Worm (Caenorhabditis elegans) whole organism, mixed stage, embryonic: Measurements from ENCODE around the gene Y15E3A.4.

Source experiments
- ceh-43 ChIP-seq: fragments of 200-800 bp; sonication (Bioruptor generic); optimal IDR thresholded peaks from 2 replicates; lab custom pipeline; 2018; ENCODE audit warnings: mild to moderate bottlenecking, missing genetic modification characterization, moderate library complexity, missing compliant biosample characterization
- elt-1 ChIP-seq: sonication (generic microtip); optimal IDR thresholded peaks from 2 replicates; lab custom pipeline; 2017; ENCODE audit warnings: missing genetic modification characterization, mild to moderate bottlenecking, missing compliant biosample characterization, antibody characterized with exemption, moderate library complexity, borderline replicate concordance; ENCODE audit not compliant: insufficient read depth
- ham-2 ChIP-seq: fragments of 200-800 bp; sonication (Bioruptor generic); optimal IDR thresholded peaks from 2 replicates; lab custom pipeline; 2018; ENCODE audit warnings: mild to moderate bottlenecking, missing genetic modification characterization, missing compliant biosample characterization
- lsy-2 ChIP-seq: fragments of 150-350 bp; optimal IDR thresholded peaks from 2 replicates; lab custom pipeline; 2014; ENCODE audit warnings: missing biosample characterization, missing genetic modification characterization
- mab-5 ChIP-seq: fragments of 150-350 bp; optimal IDR thresholded peaks from 2 replicates; lab custom pipeline; 2014; ENCODE audit warnings: missing biosample characterization, missing genetic modification characterization
- mls-2 ChIP-seq: sonication (generic microtip); optimal IDR thresholded peaks from 2 replicates; lab custom pipeline; 2016; ENCODE audit warnings: mild to moderate bottlenecking, missing genetic modification characterization, moderate library complexity, missing compliant biosample characterization
- nhr-237 ChIP-seq: fragments of 150-350 bp; optimal IDR thresholded peaks from 2 replicates; lab custom pipeline; 2014; ENCODE audit warnings: missing biosample characterization, missing genetic modification characterization
- nhr-28 ChIP-seq: fragments of 150-350 bp; optimal IDR thresholded peaks from 2 replicates; lab custom pipeline; 2014; ENCODE audit warnings: missing biosample characterization, missing genetic modification characterization
- nhr-76 ChIP-seq: sonication (generic microtip); optimal IDR thresholded peaks from 2 replicates; lab custom pipeline; 2017; ENCODE audit warnings: missing biosample characterization, missing genetic modification characterization
- snpc-4 ChIP-seq: fragments of 150-350 bp; optimal IDR thresholded peaks from 2 replicates; lab custom pipeline; 2014; ENCODE audit warnings: missing biosample characterization, missing genetic modification characterization
- unc-62 ChIP-seq: fragments of 150-350 bp; optimal IDR thresholded peaks from 2 replicates; lab custom pipeline; 2014; ENCODE audit warnings: missing biosample characterization, missing genetic modification reagents, missing genetic modification characterization
- ztf-11 ChIP-seq: fragments of 150-350 bp; optimal IDR thresholded peaks from 2 replicates; lab custom pipeline; 2014; ENCODE audit warnings: missing biosample characterization, missing genetic modification characterization

DNA sequence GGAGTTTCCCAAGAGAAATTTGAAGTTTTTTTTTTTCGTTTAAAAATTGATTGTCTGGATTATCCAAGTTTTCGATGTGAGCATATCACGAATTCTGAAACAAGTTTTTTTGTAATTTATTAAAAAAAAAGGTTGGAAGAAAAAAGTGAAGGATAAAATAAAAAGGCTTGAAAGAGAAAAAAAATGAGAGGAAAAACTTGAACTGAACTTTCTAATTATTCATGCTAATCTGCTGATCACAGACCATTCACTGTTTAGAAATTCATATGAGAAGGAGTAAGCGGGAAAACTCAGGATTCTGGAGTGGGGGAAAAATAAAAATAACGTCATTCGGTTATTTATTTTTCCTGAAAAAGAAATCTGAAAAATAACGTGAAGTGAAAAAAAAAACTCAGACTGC is 47.0 kb downstream of the Y15E3A.4 start, which contains the start of gene svh-5:
- TF ChIP-seq mls-2 (tag; lab: Kevin White, UChicago), result no peak
- no peak for TF ChIP-seq lsy-2 (tag; lab: Kevin White, UChicago)
- no peak for TF ChIP-seq mab-5
- TF ChIP-seq ztf-11, result no peak
- no peak for TF ChIP-seq unc-62
- no peak for TF ChIP-seq nhr-237 (tag; lab: Kevin White, UChicago)
- no peak for TF ChIP-seq ceh-43 (GFP tag; lab: Kevin White, UChicago)
- no peak for TF ChIP-seq ham-2 (GFP tag; lab: Kevin White, UChicago)
- no peak for TF ChIP-seq elt-1
- no peak for TF ChIP-seq snpc-4 (tag; lab: Kevin White, UChicago)
- no peak for TF ChIP-seq nhr-28
- TF ChIP-seq nhr-76, result no peak
